Fruit fly (Drosophila melanogaster) whole organism, embryonic: ENCODE data around the gene CG5104.
A peak's percentile ranks its signal among the peaks of the same experiment; 100 is the strongest.

ENCODE experiments used
- Ada2b ChIP-seq: fragments of 200-800 bp; sonication (Bioruptor generic); IDR thresholded peaks from 2 replicates; pipeline ENCODE4 v1.3.6; 2022; ENCODE audit warnings: missing biosample characterization, missing genetic modification characterization
- CG10321 ChIP-seq: fragments of 200-800 bp; sonication (Bioruptor generic); IDR thresholded peaks from 2 replicates; pipeline ENCODE4 v1.3.6; 2022; ENCODE audit warnings: missing biosample characterization, missing genetic modification characterization
- CG11398 ChIP-seq: fragments of 200-800 bp; sonication (Bioruptor generic); optimal IDR thresholded peaks from 2 replicates; lab custom pipeline; 2016; ENCODE audit warnings: missing biosample characterization, missing genetic modification characterization
- CG11456 ChIP-seq: fragments of 200-800 bp; sonication (Bioruptor generic); IDR thresholded peaks from 3 replicates; pipeline ENCODE4 v1.3.6; 2022; ENCODE audit warnings: missing biosample characterization, missing genetic modification characterization
- CG12219 ChIP-seq: fragments of 200-800 bp; sonication (Bioruptor generic); optimal IDR thresholded peaks from 3 replicates; lab custom pipeline; 2018; ENCODE audit warnings: missing biosample characterization, mild to moderate bottlenecking, missing genetic modification characterization
- CG12391 ChIP-seq: fragments of 200-800 bp; sonication (Bioruptor generic); optimal IDR thresholded peaks from 3 replicates; lab custom pipeline; 2018; ENCODE audit warnings: missing biosample characterization, mild to moderate bottlenecking, missing genetic modification characterization, moderate library complexity
- CG12769 ChIP-seq: fragments of 200-800 bp; sonication (Bioruptor generic); optimal IDR thresholded peaks from 2 replicates; lab custom pipeline; 2019; ENCODE audit warnings: missing biosample characterization, mild to moderate bottlenecking, missing genetic modification characterization, moderate library complexity
- CG14860 ChIP-seq: fragments of 200-800 bp; sonication (Bioruptor generic); IDR thresholded peaks from 3 replicates; pipeline ENCODE4 v1.3.6; 2022; ENCODE audit warnings: missing biosample characterization, missing genetic modification characterization; ENCODE audit not compliant: partially characterized antibody
- CG15601 ChIP-seq: fragments of 200-800 bp; sonication (Bioruptor generic); optimal IDR thresholded peaks from 3 replicates; lab custom pipeline; 2019; ENCODE audit warnings: missing biosample characterization, mild to moderate bottlenecking, missing genetic modification characterization, moderate library complexity
- CG16863 ChIP-seq: fragments of 200-800 bp; sonication (Bioruptor generic); optimal IDR thresholded peaks from 3 replicates; lab custom pipeline; 2016; ENCODE audit warnings: missing biosample characterization, missing genetic modification characterization
- CG17361 ChIP-seq: fragments of 200-800 bp; sonication (Bioruptor generic); IDR thresholded peaks from 3 replicates; pipeline ENCODE4 v1.3.6; 2022; ENCODE audit warnings: missing biosample characterization, missing genetic modification characterization
- CG17912 ChIP-seq: fragments of 200-800 bp; sonication (Bioruptor generic); optimal IDR thresholded peaks from 2 replicates; lab custom pipeline; 2018; ENCODE audit warnings: missing biosample characterization, mild to moderate bottlenecking, missing genetic modification characterization
- CG18011 ChIP-seq: fragments of 200-800 bp; sonication (Bioruptor generic); optimal IDR thresholded peaks from 2 replicates; lab custom pipeline; 2017; ENCODE audit warnings: missing biosample characterization, missing genetic modification characterization, mild to moderate bottlenecking, moderate library complexity, missing genotype
- CG32767 ChIP-seq: fragments of 200-800 bp; sonication (Bioruptor generic); IDR thresholded peaks from 2 replicates; pipeline ENCODE4 v1.3.6; 2022; ENCODE audit warnings: missing biosample characterization, missing genetic modification characterization
- CG4282 ChIP-seq: fragments of 200-800 bp; sonication (Bioruptor generic); optimal IDR thresholded peaks from 2 replicates; lab custom pipeline; 2016; ENCODE audit warnings: missing biosample characterization, missing genetic modification characterization
- CG5953 ChIP-seq: fragments of 200-800 bp; sonication (Bioruptor generic); IDR thresholded peaks from 2 replicates; pipeline ENCODE4 v1.3.6; 2022; ENCODE audit warnings: missing biosample characterization, missing genetic modification characterization
- CG7745 ChIP-seq: fragments of 200-800 bp; sonication (Bioruptor generic); optimal IDR thresholded peaks from 2 replicates; lab custom pipeline; 2018; ENCODE audit warnings: missing biosample characterization, mild to moderate bottlenecking, missing genetic modification characterization, moderate library complexity
- CG7839 ChIP-seq: fragments of 200-800 bp; sonication (Bioruptor generic); optimal IDR thresholded peaks from 3 replicates; lab custom pipeline; 2018; ENCODE audit warnings: missing biosample characterization, mild to moderate bottlenecking, missing genetic modification characterization, moderate library complexity
- CG8765 ChIP-seq: fragments of 200-800 bp; sonication (Bioruptor generic); IDR thresholded peaks from 2 replicates; pipeline ENCODE4 v1.3.6; 2022; ENCODE audit warnings: missing biosample characterization, missing genetic modification characterization
- CG9817 ChIP-seq: fragments of 200-800 bp; sonication (Bioruptor generic); optimal IDR thresholded peaks from 2 replicates; lab custom pipeline; 2018; ENCODE audit warnings: missing biosample characterization, mild to moderate bottlenecking, missing genetic modification characterization, moderate library complexity
- Dfd ChIP-seq, 2 experiments: fragments of >200 bp; optimal IDR thresholded peaks; 2 replicates each; lab custom pipeline; 2017; ENCODE audit warnings: missing biosample characterization in 2 of 2, missing genetic modification characterization in 2 of 2
- Doc3 ChIP-seq: fragments of 200-800 bp; sonication (Bioruptor generic); IDR thresholded peaks from 3 replicates; pipeline ENCODE4 v1.3.6; 2022; ENCODE audit warnings: missing biosample characterization, missing genetic modification characterization; ENCODE audit not compliant: partially characterized antibody
- Dp ChIP-seq: fragments of 200-800 bp; sonication (Bioruptor generic); optimal IDR thresholded peaks from 2 replicates; lab custom pipeline; 2018; ENCODE audit warnings: missing biosample characterization, mild to moderate bottlenecking, missing genetic modification characterization, moderate library complexity
- Eip74EF ChIP-seq, 2 experiments: fragments of 200-800 bp in 1 of 2; fragments of >200 bp in 1 of 2; sonication (Bioruptor generic) in 1 of 2; optimal IDR thresholded peaks; 2 replicates each; lab custom pipeline; 2017 to 2019; ENCODE audit warnings: missing biosample characterization in 2 of 2, missing genetic modification characterization in 2 of 2, mild to moderate bottlenecking in 1 of 2, moderate library complexity in 1 of 2
- H15 ChIP-seq: fragments of 200-800 bp; sonication (Bioruptor generic); IDR thresholded peaks from 3 replicates; pipeline ENCODE4 v1.3.6; 2022; ENCODE audit warnings: missing biosample characterization, missing genetic modification characterization
- Kr ChIP-seq: fragments of 200-800 bp; sonication (Bioruptor generic); optimal IDR thresholded peaks from 2 replicates; lab custom pipeline; 2017; ENCODE audit warnings: missing biosample characterization, mild to moderate bottlenecking, missing genetic modification characterization
- MESR4 ChIP-seq: fragments of 200-800 bp; sonication (Bioruptor generic); optimal IDR thresholded peaks from 2 replicates; lab custom pipeline; 2018; ENCODE audit warnings: missing biosample characterization, mild to moderate bottlenecking, missing genetic modification characterization, moderate library complexity
- Max ChIP-seq: fragments of 200-800 bp; sonication (Bioruptor generic); optimal IDR thresholded peaks from 2 replicates; lab custom pipeline; 2016; ENCODE audit warnings: missing biosample characterization, mild to moderate bottlenecking, missing genetic modification characterization
- Optix ChIP-seq: fragments of 200-800 bp; sonication (Bioruptor generic); IDR thresholded peaks from 3 replicates; pipeline ENCODE4 v1.3.6; 2022; ENCODE audit warnings: missing biosample characterization, missing genetic modification characterization
- Pdp1 ChIP-seq, 2 experiments: fragments of 200-800 bp; sonication (Bioruptor generic); optimal IDR thresholded peaks; 3 replicates each; lab custom pipeline; 2016; ENCODE audit warnings: missing biosample characterization in 2 of 2, missing genetic modification characterization in 2 of 2, mild to moderate bottlenecking in 1 of 2, moderate library complexity in 1 of 2
- Taf1 ChIP-seq: fragments of 200-800 bp; sonication (Bioruptor generic); IDR thresholded peaks from 2 replicates; pipeline ENCODE4 v1.3.6; 2022; ENCODE audit warnings: missing biosample characterization, missing genetic modification characterization
- bbx ChIP-seq: fragments of 200-800 bp; sonication (Bioruptor generic); IDR thresholded peaks from 2 replicates; pipeline ENCODE4 v1.3.6; 2022; ENCODE audit warnings: missing biosample characterization, missing genetic modification characterization; ENCODE audit not compliant: partially characterized antibody
- eve ChIP-seq, 2 experiments: fragments of >200 bp; optimal IDR thresholded peaks; 2 replicates each; lab custom pipeline; 2017; ENCODE audit warnings: missing biosample characterization in 2 of 2, missing genetic modification characterization in 2 of 2
- gce ChIP-seq: fragments of 200-800 bp; sonication (Bioruptor generic); IDR thresholded peaks from 3 replicates; pipeline ENCODE4 v1.3.6; 2022; ENCODE audit warnings: missing biosample characterization, missing genetic modification characterization
- grn ChIP-seq: fragments of 200-800 bp; sonication (Bioruptor generic); optimal IDR thresholded peaks from 3 replicates; lab custom pipeline; 2017; ENCODE audit warnings: missing biosample characterization, missing genetic modification characterization
- her ChIP-seq: fragments of 200-800 bp; sonication (Bioruptor generic); optimal IDR thresholded peaks from 2 replicates; lab custom pipeline; 2016; ENCODE audit warnings: missing biosample characterization, missing genetic modification characterization
- insv ChIP-seq, 2 experiments: fragments of 200-800 bp; sonication (Bioruptor generic); optimal IDR thresholded peaks; 3 replicates each; lab custom pipeline; 2016 to 2018; ENCODE audit warnings: missing biosample characterization in 2 of 2, missing genetic modification characterization in 2 of 2
- jigr1 ChIP-seq: fragments of 200-800 bp; sonication (Bioruptor generic); IDR thresholded peaks from 3 replicates; pipeline ENCODE4 v1.3.6; 2022; ENCODE audit warnings: missing biosample characterization, missing genetic modification characterization
- lbe ChIP-seq: fragments of 200-800 bp; sonication (Bioruptor generic); optimal IDR thresholded peaks from 2 replicates; lab custom pipeline; 2016; ENCODE audit warnings: missing biosample characterization, mild to moderate bottlenecking, missing genetic modification characterization
- lmd ChIP-seq: fragments of 200-800 bp; sonication (Bioruptor generic); IDR thresholded peaks from 2 replicates; pipeline ENCODE4 v1.3.6; 2022; ENCODE audit warnings: missing biosample characterization, missing genetic modification characterization
- lov ChIP-seq, 2 experiments: fragments of 200-800 bp in 1 of 2; fragments of >200 bp in 1 of 2; sonication (Bioruptor generic) in 1 of 2; IDR thresholded peaks in 1 of 2; optimal IDR thresholded peaks in 1 of 2; 2 replicates in 1 of 2; 3 replicates in 1 of 2; pipeline versions ENCODE4 v1.3.6 to Lab custom; 2017 to 2022; ENCODE audit warnings: missing biosample characterization in 1 of 2, missing genetic modification characterization in 1 of 2
- onecut ChIP-seq: fragments of 200-800 bp; sonication (Bioruptor generic); IDR thresholded peaks from 2 replicates; pipeline ENCODE4 v1.3.6; 2022; ENCODE audit warnings: missing biosample characterization, missing genetic modification characterization
- otp ChIP-seq: fragments of 200-800 bp; sonication (Bioruptor generic); IDR thresholded peaks from 3 replicates; pipeline ENCODE4, ENCODE4 v1.3.6; 2022; ENCODE audit warnings: missing biosample characterization, missing genetic modification characterization
- sens ChIP-seq: fragments of 200-800 bp; sonication (Bioruptor generic); peaks from one replicate; lab custom pipeline; 2016; ENCODE audit warnings: missing biosample characterization, missing genetic modification characterization
- shn ChIP-seq: fragments of 200-800 bp; sonication (Bioruptor generic); optimal IDR thresholded peaks from 3 replicates; lab custom pipeline; 2016; ENCODE audit warnings: missing biosample characterization, missing genetic modification characterization
- slou ChIP-seq: fragments of 200-800 bp; sonication (Bioruptor generic); optimal IDR thresholded peaks from 3 replicates; lab custom pipeline; 2016; ENCODE audit warnings: missing biosample characterization, missing genetic modification characterization
- ssp ChIP-seq: fragments of 200-800 bp; sonication (Bioruptor generic); IDR thresholded peaks from 2 replicates; pipeline ENCODE4 v1.3.6; 2022; ENCODE audit warnings: missing biosample characterization, missing genetic modification characterization
- tup ChIP-seq: fragments of 200-800 bp; sonication (Bioruptor generic); optimal IDR thresholded peaks from 2 replicates; lab custom pipeline; 2016; ENCODE audit warnings: missing biosample characterization, mild to moderate bottlenecking, missing genetic modification characterization, moderate library complexity
- wdn ChIP-seq: fragments of 200-800 bp; sonication (Bioruptor generic); IDR thresholded peaks from 2 replicates; pipeline ENCODE4 v1.3.6; 2022; ENCODE audit warnings: missing biosample characterization, missing genetic modification characterization

CG5104 gene

DNA sequence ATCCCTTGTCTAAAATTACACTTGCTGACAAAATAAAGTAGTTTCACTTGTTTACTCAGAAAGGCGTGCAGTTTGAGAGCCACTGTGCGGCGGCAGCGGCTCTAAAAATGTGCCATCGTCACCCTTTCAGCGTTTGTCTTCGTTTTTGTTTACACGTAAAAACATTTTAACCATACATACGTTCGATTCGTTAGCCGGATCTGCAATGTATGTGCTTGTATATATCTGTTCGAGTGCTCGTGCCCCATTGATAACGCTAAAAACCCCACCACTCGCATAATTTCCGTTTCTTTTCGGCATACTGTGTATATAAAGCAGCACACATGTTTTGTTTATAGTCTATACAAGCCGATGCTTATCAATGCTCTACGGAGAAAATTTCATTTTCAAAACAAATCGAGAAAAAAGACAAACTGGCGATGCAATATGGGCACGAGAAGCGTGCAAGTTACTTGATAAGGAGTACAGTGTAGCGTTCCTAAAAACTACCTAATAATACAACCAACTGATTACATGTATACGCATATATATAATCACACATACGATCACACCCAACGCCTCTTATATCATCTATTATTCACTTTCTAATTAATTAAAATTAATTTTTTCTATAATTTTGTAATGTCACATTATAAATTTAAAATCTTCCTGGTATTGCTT is 4.2 kb upstream of the CG5104 start (continued):
- TF ChIP-seq Ada2b (GFP tag; lab: Robert Waterston, UW) (no peak), insv (GFP tag; optimal IDR thresholded peaks at IDR 0.05; lab: Kevin White, UChicago) (no peak), CG16863 (GFP tag; lab: Kevin White, UChicago) (no peak), jigr1 (no peak), CG12769 (tag; lab: Kevin White, UChicago) (no peak), lov (optimal IDR thresholded peaks at IDR 0.05; lab: Kevin White, UChicago) (no peak), lov (GFP tag; IDR thresholded peaks at IDR 0.05; lab: Robert Waterston, UW) (no peak), Taf1 (GFP tag; lab: Robert Waterston, UW) (0 out of 2 replicates have a peak, but pooled peaks have one; percentile 8), onecut (GFP tag; lab: Robert Waterston, UW) (no peak; the same call in 1 of the 2 replicates), CG7839 (peak; percentile 45), bbx (GFP tag; lab: Robert Waterston, UW) (0 out of 2 replicates have a peak, but pooled peaks have one; percentile 18), CG32767 (no peak), eve (GFP tag; optimal IDR thresholded peaks at IDR 0.05; lab: Kevin White, UChicago) (peak in 1 of 2 experiments; percentile 72), lbe (GFP tag; lab: Kevin White, UChicago) (no peak), CG15601 (peak; percentile 22), CG11398 (GFP tag; lab: Kevin White, UChicago) (no peak), shn (GFP tag; lab: Kevin White, UChicago) (no peak), otp (GFP tag; lab: Robert Waterston, UW) (no peak), Doc3 (GFP tag; lab: Robert Waterston, UW) (no peak), gce (GFP tag; lab: Robert Waterston, UW) (0 out of 3 replicates have a peak, but pooled peaks have one; percentile 53), MESR4 (GFP tag; lab: Kevin White, UChicago) (no peak), Max (GFP tag; lab: Kevin White, UChicago) (no peak), sens (peak; percentile 81), CG11456 (GFP tag; lab: Robert Waterston, UW) (no peak), CG14860 (GFP tag; lab: Robert Waterston, UW) (no peak), CG9817 (peak; percentile 12), Dfd (GFP tag; optimal IDR thresholded peaks at IDR 0.05; lab: Kevin White, UChicago) (no peak), CG17361 (GFP tag; lab: Robert Waterston, UW) (peak; percentile 77), ssp (GFP tag; lab: Robert Waterston, UW) (no peak), CG12391 (tag; lab: Kevin White, UChicago) (peak; percentile 61), Eip74EF (GFP tag; optimal IDR thresholded peaks at IDR 0.05; lab: Kevin White, UChicago) (no peak), CG17912 (GFP tag; lab: Kevin White, UChicago) (peak; percentile 38), tup (no peak), wdn (no peak), CG12219 (GFP tag; lab: Kevin White, UChicago) (peak; percentile 12), grn (GFP tag; lab: Kevin White, UChicago) (peak; percentile 69), CG5953 (GFP tag; lab: Robert Waterston, UW) (no peak), Dp (no peak), CG10321 (0 out of 2 replicates have a peak, but pooled peaks have one; percentile 10), CG8765 (no peak), Optix (GFP tag; lab: Robert Waterston, UW) (no peak), slou (GFP tag; lab: Kevin White, UChicago) (no peak), CG18011 (GFP tag; lab: Kevin White, UChicago) (no peak), her (GFP tag; lab: Kevin White, UChicago) (peak; percentile 92), lmd (GFP tag; lab: Robert Waterston, UW) (no peak), Kr (GFP tag; lab: Kevin White, UChicago) (peak; percentile 91), CG4282 (GFP tag; lab: Kevin White, UChicago) (no peak), H15 (GFP tag; lab: Robert Waterston, UW) (no peak), Pdp1 (GFP tag; optimal IDR thresholded peaks at IDR 0.05; lab: Kevin White, UChicago) (peak in 1 of 2 experiments; percentile 14), CG7745 (tag; lab: Kevin White, UChicago) (peak; percentile 53)
